Fruit fly (Drosophila melanogaster) whole organism, adult: ENCODE data around the gene Madm.
A peak's percentile ranks its signal among the peaks of the same experiment; 100 is the strongest.

Experiments
- CG11617 ChIP-seq: fragments of 200-800 bp; sonication (Bioruptor generic); optimal IDR thresholded peaks from 2 replicates; lab custom pipeline; 2017; ENCODE audit warnings: mild to moderate bottlenecking, missing biosample characterization, missing genetic modification reagents, missing genetic modification characterization
- CG12768 ChIP-seq: fragments of 200-800 bp; sonication (Bioruptor generic); optimal IDR thresholded peaks from 2 replicates; lab custom pipeline; 2017; ENCODE audit warnings: missing biosample characterization, missing genetic modification characterization, mild to moderate bottlenecking, moderate library complexity, missing genetic modification reagents
- CG14711 ChIP-seq: fragments of 200-800 bp; sonication (Bioruptor generic); optimal IDR thresholded peaks from 2 replicates; lab custom pipeline; 2018; ENCODE audit warnings: missing biosample characterization, mild to moderate bottlenecking, missing genetic modification characterization, moderate library complexity
- CG1620 ChIP-seq: fragments of 200-800 bp; sonication (Bioruptor generic); optimal IDR thresholded peaks from 2 replicates; lab custom pipeline; 2016; ENCODE audit warnings: missing biosample characterization, missing genetic modification characterization
- CG33017 ChIP-seq: fragments of 200-800 bp; sonication (Bioruptor generic); optimal IDR thresholded peaks from 2 replicates; lab custom pipeline; 2018; ENCODE audit warnings: missing biosample characterization, mild to moderate bottlenecking, missing genetic modification characterization, moderate library complexity
- CG5204 ChIP-seq: fragments of 200-800 bp; sonication (Bioruptor generic); optimal IDR thresholded peaks from 2 replicates; lab custom pipeline; 2016; ENCODE audit warnings: missing biosample characterization, missing genetic modification characterization
- CG7045 ChIP-seq: fragments of 200-800 bp; sonication (Bioruptor generic); optimal IDR thresholded peaks from 2 replicates; lab custom pipeline; 2017; ENCODE audit warnings: missing biosample characterization, mild to moderate bottlenecking, missing genetic modification characterization
- CG7101 ChIP-seq: fragments of 200-800 bp; sonication (Bioruptor generic); optimal IDR thresholded peaks from 2 replicates; lab custom pipeline; 2018; ENCODE audit warnings: missing biosample characterization, mild to moderate bottlenecking, missing genetic modification characterization, moderate library complexity
- Clk ChIP-seq: fragments of 200-800 bp; sonication (Bioruptor generic); optimal IDR thresholded peaks from 2 replicates; lab custom pipeline; 2017; ENCODE audit warnings: missing biosample characterization, missing genetic modification characterization
- Crg-1 ChIP-seq: fragments of 200-800 bp; sonication (Bioruptor generic); optimal IDR thresholded peaks from 2 replicates; lab custom pipeline; 2016; ENCODE audit warnings: missing biosample characterization, missing genetic modification characterization
- Hr96 ChIP-seq: fragments of 200-800 bp; sonication (Bioruptor generic); optimal IDR thresholded peaks from 2 replicates; lab custom pipeline; 2016; ENCODE audit warnings: missing biosample characterization, missing genetic modification characterization
- Mnt ChIP-seq: fragments of 200-800 bp; sonication (Bioruptor generic); optimal IDR thresholded peaks from 2 replicates; lab custom pipeline; 2016; ENCODE audit warnings: missing biosample characterization, mild to moderate bottlenecking, missing genetic modification characterization
- bab1 ChIP-seq: fragments of 200-800 bp; sonication (Bioruptor generic); optimal IDR thresholded peaks from 3 replicates; lab custom pipeline; 2019; ENCODE audit warnings: missing biosample characterization, mild to moderate bottlenecking, missing genetic modification characterization, moderate library complexity
- cic ChIP-seq: fragments of 200-800 bp; sonication (Bioruptor generic); optimal IDR thresholded peaks from 2 replicates; lab custom pipeline; 2017; ENCODE audit warnings: missing biosample characterization, mild to moderate bottlenecking, missing genetic modification characterization, moderate library complexity
- cnc ChIP-seq, 2 experiments: fragments of >200 bp; optimal IDR thresholded peaks; 2 replicates each; lab custom pipeline; 2017
- kay ChIP-seq: fragments of 200-800 bp; sonication (Bioruptor generic); peaks from one replicate; lab custom pipeline; 2016; ENCODE audit warnings: missing biosample characterization, missing genetic modification characterization, borderline replicate concordance
- ovo ChIP-seq: fragments of 200-800 bp; sonication (Bioruptor generic); optimal IDR thresholded peaks from 2 replicates; lab custom pipeline; 2016; ENCODE audit warnings: missing biosample characterization, missing genetic modification characterization
- pad ChIP-seq: fragments of 200-800 bp; sonication (Bioruptor generic); optimal IDR thresholded peaks from 3 replicates; lab custom pipeline; 2017; ENCODE audit warnings: missing biosample characterization, missing genetic modification characterization, mild to moderate bottlenecking, moderate library complexity, missing genetic modification reagents
- tj ChIP-seq: fragments of 200-800 bp; sonication (Bioruptor generic); optimal IDR thresholded peaks from 3 replicates; lab custom pipeline; 2017; ENCODE audit warnings: missing biosample characterization, mild to moderate bottlenecking, missing genetic modification characterization, moderate library complexity
- toe ChIP-seq: fragments of 200-800 bp; sonication (Bioruptor generic); optimal IDR thresholded peaks from 2 replicates; lab custom pipeline; 2016; ENCODE audit warnings: missing biosample characterization, missing genetic modification characterization

The Madm gene

DNA sequence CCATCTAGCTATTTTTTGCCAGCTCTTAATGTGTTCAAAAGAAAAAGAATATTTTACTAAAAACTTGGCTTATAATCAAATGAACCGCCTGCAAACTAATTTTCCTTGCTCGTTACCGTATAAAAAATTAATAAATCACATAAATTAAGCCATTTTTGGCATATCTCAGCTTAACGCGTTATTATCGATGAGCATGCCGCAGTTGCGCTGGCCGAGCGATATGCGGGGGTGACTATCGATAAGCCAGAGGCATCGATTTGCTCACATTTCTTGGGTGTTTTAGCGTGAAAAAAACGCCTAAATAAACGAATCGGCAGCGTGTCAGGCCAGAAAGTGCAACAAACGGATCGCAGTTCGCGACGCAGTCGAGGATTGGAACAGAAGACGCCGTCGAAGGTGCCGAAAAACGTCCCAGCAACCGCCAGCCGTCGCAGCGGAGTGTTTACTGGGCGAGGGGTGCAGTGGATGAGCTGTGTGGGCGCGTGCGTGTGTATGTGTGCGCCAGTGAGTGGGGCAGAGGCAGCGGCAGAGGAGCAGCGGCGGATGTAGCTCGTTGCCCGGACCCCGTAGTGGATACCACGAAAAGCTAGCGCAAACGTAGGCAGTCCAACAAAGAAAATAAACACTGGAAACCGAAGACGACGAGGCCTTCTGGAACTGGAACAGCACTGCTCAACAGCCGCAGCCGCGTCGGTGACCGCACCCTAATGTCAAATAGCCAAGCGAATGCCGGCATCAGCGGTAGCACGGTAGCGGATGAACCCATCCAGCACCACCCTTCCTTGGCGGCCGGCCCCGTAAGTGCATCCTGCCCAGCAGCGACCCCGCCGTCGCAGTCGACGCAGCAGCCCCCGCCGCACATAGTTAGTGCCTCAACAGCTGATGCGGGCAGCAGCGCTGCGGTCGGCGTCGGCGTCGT is at the start of gene Madm, which contains the start of gene Sym:
Madm (plus strand) TSS at position 233 of the 919 bp plus-strand sequence.
Sym (minus strand) TSS at position 199 of the 919 bp plus-strand sequence.
- TF ChIP-seq kay (GFP tag; lab: Kevin White, UChicago): no peak
- TF ChIP-seq pad (GFP tag; lab: Kevin White, UChicago): peak; percentile 13
- TF ChIP-seq CG1620 (GFP tag; lab: Kevin White, UChicago): peak; percentile 40
- TF ChIP-seq CG5204: peak; percentile 15
- no peak for TF ChIP-seq toe (GFP tag; lab: Kevin White, UChicago)
- TF ChIP-seq Hr96 (GFP tag; lab: Kevin White, UChicago): peak; percentile 51
- TF ChIP-seq CG11617 (GFP tag; lab: Kevin White, UChicago): peak; percentile 34
- TF ChIP-seq tj (GFP tag; lab: Kevin White, UChicago): peak; percentile 42
- no peak for TF ChIP-seq CG7045 (GFP tag; lab: Kevin White, UChicago)
- TF ChIP-seq cic (GFP tag; lab: Kevin White, UChicago): no peak
- no peak for TF ChIP-seq CG12768 (GFP tag; lab: Kevin White, UChicago)
- TF ChIP-seq CG7101 (tag; lab: Kevin White, UChicago): peak; percentile 19
- no peak for TF ChIP-seq cnc (optimal IDR thresholded peaks at IDR 0.05; lab: Kevin White, UChicago)
- TF ChIP-seq ovo (GFP tag; lab: Kevin White, UChicago): peak; percentile 15
- TF ChIP-seq CG33017 (tag; lab: Kevin White, UChicago): no peak
- peak; percentile 63 for TF ChIP-seq Mnt (GFP tag; lab: Kevin White, UChicago)
- no peak for TF ChIP-seq Clk (GFP tag; lab: Kevin White, UChicago)
- peak; percentile 41 for TF ChIP-seq bab1 (GFP tag; lab: Kevin White, UChicago)
- peak; percentile 11 for TF ChIP-seq CG14711 (tag; lab: Kevin White, UChicago)
- peak; percentile 3 for TF ChIP-seq Crg-1 (GFP tag; lab: Kevin White, UChicago)

DNA sequence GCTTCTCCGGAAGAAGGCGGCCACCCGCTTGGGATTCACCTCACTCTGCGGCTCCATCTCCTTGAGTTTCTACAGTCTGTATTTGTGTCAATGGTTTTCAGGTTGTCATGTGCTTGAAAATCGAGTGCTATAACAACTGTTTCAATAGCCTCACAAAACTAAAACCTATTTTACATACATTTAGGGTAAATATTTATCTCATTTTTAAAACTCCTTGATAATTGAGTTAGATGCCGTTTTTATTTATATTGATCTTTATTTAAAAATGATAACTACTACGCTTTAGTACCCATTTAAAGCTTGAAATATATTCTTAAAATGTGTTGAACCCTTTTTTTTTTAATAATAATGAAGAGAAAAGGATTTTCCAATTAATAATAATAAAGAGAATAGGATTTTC is 49.1 kb upstream of the Madm start, which contains the start of gene CG2104:
CG2104 (minus strand) TSS at position 101 of the 400 bp plus-strand sequence.
- no peak for TF ChIP-seq cic (GFP tag; lab: Kevin White, UChicago)
- no peak for TF ChIP-seq Clk (GFP tag; lab: Kevin White, UChicago)
- TF ChIP-seq CG14711 (tag; lab: Kevin White, UChicago): no peak
- TF ChIP-seq kay (GFP tag; lab: Kevin White, UChicago): no peak
- TF ChIP-seq Crg-1 (GFP tag; lab: Kevin White, UChicago): no peak
- no peak for TF ChIP-seq tj (GFP tag; lab: Kevin White, UChicago)
- no peak for TF ChIP-seq toe (GFP tag; lab: Kevin White, UChicago)
- no peak for TF ChIP-seq CG7101 (tag; lab: Kevin White, UChicago)
- TF ChIP-seq CG7045 (GFP tag; lab: Kevin White, UChicago): no peak
- no peak for TF ChIP-seq cnc (optimal IDR thresholded peaks at IDR 0.05; lab: Kevin White, UChicago)
- no peak for TF ChIP-seq Mnt (GFP tag; lab: Kevin White, UChicago)
- no peak for TF ChIP-seq CG33017 (tag; lab: Kevin White, UChicago)
- TF ChIP-seq pad (GFP tag; lab: Kevin White, UChicago): no peak
- TF ChIP-seq Hr96 (GFP tag; lab: Kevin White, UChicago): no peak
- no peak for TF ChIP-seq ovo (GFP tag; lab: Kevin White, UChicago)
- no peak for TF ChIP-seq CG11617 (GFP tag; lab: Kevin White, UChicago)

DNA sequence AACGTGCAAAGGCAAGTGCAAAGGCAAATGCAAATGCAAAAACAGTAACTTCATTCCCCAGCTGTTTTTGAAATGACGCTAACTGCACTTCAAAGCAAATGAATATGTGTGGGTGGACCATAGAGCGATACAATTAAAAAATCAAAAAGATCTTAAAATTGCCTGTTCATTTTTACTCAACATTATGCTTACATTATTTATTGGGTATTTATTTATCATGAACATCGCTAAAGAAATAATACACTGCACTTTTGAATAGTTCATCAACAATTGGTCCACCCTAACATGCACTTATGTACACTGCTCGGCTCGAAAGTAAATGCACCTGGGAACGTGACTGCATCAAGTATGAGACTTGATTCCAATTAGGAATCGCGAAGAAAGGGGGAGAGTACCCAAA is 47.8 kb upstream of the Madm start:
- peak; percentile 83 for TF ChIP-seq CG7101 (tag; lab: Kevin White, UChicago)
- TF ChIP-seq CG14711 (tag; lab: Kevin White, UChicago): peak; percentile 71
- peak; percentile 84 for TF ChIP-seq CG33017 (tag; lab: Kevin White, UChicago)
- TF ChIP-seq cnc (optimal IDR thresholded peaks at IDR 0.05; lab: Kevin White, UChicago): no peak
- peak; percentile 11 for TF ChIP-seq CG1620 (GFP tag; lab: Kevin White, UChicago)
- TF ChIP-seq toe (GFP tag; lab: Kevin White, UChicago): no peak
- TF ChIP-seq pad (GFP tag; lab: Kevin White, UChicago): peak; percentile 30
- TF ChIP-seq kay (GFP tag; lab: Kevin White, UChicago): peak; percentile 92
- TF ChIP-seq CG11617 (GFP tag; lab: Kevin White, UChicago): peak; percentile 48
- TF ChIP-seq ovo (GFP tag; lab: Kevin White, UChicago): peak; percentile 28
- peak; percentile 55 for TF ChIP-seq CG12768 (GFP tag; lab: Kevin White, UChicago)
- TF ChIP-seq Hr96 (GFP tag; lab: Kevin White, UChicago): peak; percentile 63
- no peak for TF ChIP-seq Mnt (GFP tag; lab: Kevin White, UChicago)
- peak; percentile 94 for TF ChIP-seq bab1 (GFP tag; lab: Kevin White, UChicago)
- peak; percentile 34 for TF ChIP-seq CG5204
- peak; percentile 70 for TF ChIP-seq CG7045 (GFP tag; lab: Kevin White, UChicago)
- peak; percentile 2 for TF ChIP-seq tj (GFP tag; lab: Kevin White, UChicago)
- peak; percentile 52 for TF ChIP-seq Crg-1 (GFP tag; lab: Kevin White, UChicago)
- TF ChIP-seq Clk (GFP tag; lab: Kevin White, UChicago): no peak
- no peak for TF ChIP-seq cic (GFP tag; lab: Kevin White, UChicago)

DNA sequence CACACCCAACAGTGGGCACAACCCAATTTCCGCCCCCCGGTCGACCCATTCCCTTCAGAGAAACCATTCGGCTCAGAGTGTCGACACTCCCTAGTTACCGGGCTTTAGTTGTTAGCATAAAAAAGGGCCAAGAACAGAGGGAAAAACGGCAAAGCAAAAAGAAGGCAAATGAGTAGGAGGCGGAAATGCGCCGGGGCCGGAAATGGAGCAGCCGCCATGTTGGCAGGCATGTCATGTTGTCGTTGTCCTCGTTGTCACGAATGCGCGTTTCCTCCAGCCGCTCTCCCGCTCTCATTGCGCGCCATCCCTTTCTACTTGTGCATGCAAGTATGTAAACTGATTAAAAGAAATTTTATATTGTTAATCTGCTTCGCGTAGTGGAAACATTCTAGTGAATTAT is 45.9 kb upstream of the Madm start:
- TF ChIP-seq CG7045 (GFP tag; lab: Kevin White, UChicago) (peak; percentile 23), CG1620 (GFP tag; lab: Kevin White, UChicago) (no peak)

DNA sequence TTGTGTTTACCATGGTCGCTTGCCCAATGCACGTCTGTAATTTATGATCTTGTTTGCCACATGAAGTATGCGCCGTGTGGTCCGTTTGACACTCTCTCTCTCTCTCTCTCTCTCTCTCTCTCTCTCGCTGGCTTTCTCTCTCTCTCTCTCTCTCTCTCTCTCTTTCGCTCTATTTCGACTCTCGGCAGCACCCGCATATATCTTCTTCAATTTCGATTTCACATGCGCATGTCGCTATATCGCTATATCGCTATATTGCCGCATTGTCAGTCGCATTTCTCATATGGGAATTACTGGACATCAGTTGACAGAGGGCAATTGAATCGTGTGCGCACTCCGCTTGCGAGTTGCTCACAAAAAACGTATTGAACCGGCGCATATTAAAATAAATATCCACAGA is 41.2 kb upstream of the Madm start:
- TF ChIP-seq bab1 (GFP tag; lab: Kevin White, UChicago) (peak; percentile 19), toe (GFP tag; lab: Kevin White, UChicago) (no peak)
